Fruit fly (Drosophila melanogaster) whole organism, embryonic: ENCODE results near the gene CG8673.
A peak's percentile ranks its signal among the peaks of the same experiment; 100 is the strongest.

ENCODE experiments used
- Atf3 ChIP-seq: fragments of 200-800 bp; sonication (Bioruptor generic); optimal IDR thresholded peaks from 3 replicates; lab custom pipeline; 2016; ENCODE audit warnings: missing biosample characterization, missing genetic modification characterization
- CG10462 ChIP-seq: fragments of 200-800 bp; sonication (Bioruptor generic); optimal IDR thresholded peaks from 2 replicates; lab custom pipeline; 2016; ENCODE audit warnings: missing biosample characterization, missing genetic modification characterization
- CG11504 ChIP-seq: fragments of 200-800 bp; sonication (Bioruptor generic); optimal IDR thresholded peaks from 3 replicates; lab custom pipeline; 2019; ENCODE audit warnings: missing biosample characterization, mild to moderate bottlenecking, missing genetic modification characterization, moderate library complexity
- CG12104 ChIP-seq: fragments of 200-800 bp; sonication (Bioruptor generic); optimal IDR thresholded peaks from 3 replicates; lab custom pipeline; 2016; ENCODE audit warnings: missing biosample characterization, missing genetic modification characterization
- CG12769 ChIP-seq: fragments of 200-800 bp; sonication (Bioruptor generic); optimal IDR thresholded peaks from 2 replicates; lab custom pipeline; 2019; ENCODE audit warnings: missing biosample characterization, mild to moderate bottlenecking, missing genetic modification characterization, moderate library complexity
- CG15601 ChIP-seq: fragments of 200-800 bp; sonication (Bioruptor generic); optimal IDR thresholded peaks from 3 replicates; lab custom pipeline; 2019; ENCODE audit warnings: missing biosample characterization, mild to moderate bottlenecking, missing genetic modification characterization, moderate library complexity
- CG31224 ChIP-seq: fragments of 200-800 bp; sonication (Bioruptor generic); IDR thresholded peaks from 2 replicates; pipeline ENCODE4 v1.3.6; 2022; ENCODE audit warnings: missing biosample characterization, missing genetic modification characterization
- CG32767 ChIP-seq: fragments of 200-800 bp; sonication (Bioruptor generic); IDR thresholded peaks from 2 replicates; pipeline ENCODE4 v1.3.6; 2022; ENCODE audit warnings: missing biosample characterization, missing genetic modification characterization
- CG5953 ChIP-seq: fragments of 200-800 bp; sonication (Bioruptor generic); IDR thresholded peaks from 2 replicates; pipeline ENCODE4 v1.3.6; 2022; ENCODE audit warnings: missing biosample characterization, missing genetic modification characterization
- CG6813 ChIP-seq: fragments of 200-800 bp; sonication (Bioruptor generic); optimal IDR thresholded peaks from 2 replicates; lab custom pipeline; 2017; ENCODE audit warnings: missing biosample characterization, missing genetic modification characterization, mild to moderate bottlenecking, moderate library complexity, missing genetic modification reagents
- CG7372 ChIP-seq: fragments of 200-800 bp; sonication (Bioruptor generic); IDR thresholded peaks from 2 replicates; pipeline ENCODE4 v1.3.6; 2022; ENCODE audit warnings: missing biosample characterization, missing genetic modification characterization
- CG7928 ChIP-seq: fragments of 200-800 bp; sonication (Bioruptor generic); optimal IDR thresholded peaks from 2 replicates; lab custom pipeline; 2017; ENCODE audit warnings: missing biosample characterization, mild to moderate bottlenecking, missing genetic modification characterization
- CG8089 ChIP-seq: fragments of 200-800 bp; sonication (Bioruptor generic); optimal IDR thresholded peaks from 3 replicates; lab custom pipeline; 2016; ENCODE audit warnings: missing biosample characterization, missing genetic modification characterization
- CG8478 ChIP-seq: fragments of >200 bp; optimal IDR thresholded peaks from 2 replicates; lab custom pipeline; 2018
- CG9215 ChIP-seq: fragments of 200-800 bp; sonication (Bioruptor generic); IDR thresholded peaks from 2 replicates; pipeline ENCODE4 v1.3.6; 2022; ENCODE audit warnings: missing biosample characterization, missing genetic modification characterization
- CG9932 ChIP-seq: fragments of 200-800 bp; sonication (Bioruptor generic); IDR thresholded peaks from 2 replicates; pipeline ENCODE4 v1.3.6; 2022; ENCODE audit warnings: missing biosample characterization, missing genetic modification characterization
- CkIIα-i1 ChIP-seq: fragments of 200-800 bp; sonication (Bioruptor generic); IDR thresholded peaks from 2 replicates; pipeline ENCODE4 v1.3.6; 2022; ENCODE audit warnings: missing biosample characterization, missing genetic modification characterization
- E2f1 ChIP-seq: fragments of 200-800 bp; sonication (Bioruptor generic); IDR thresholded peaks from 2 replicates; pipeline ENCODE4 v1.3.6; 2022; ENCODE audit warnings: missing biosample characterization, missing genetic modification characterization
- E2f2 ChIP-seq: fragments of 200-800 bp; sonication (Bioruptor generic); IDR thresholded peaks from 2 replicates; pipeline ENCODE4 v1.3.6; 2022; ENCODE audit warnings: missing biosample characterization, missing genetic modification characterization
- Gsc ChIP-seq: fragments of 200-800 bp; sonication (Bioruptor generic); IDR thresholded peaks from 2 replicates; pipeline ENCODE4 v1.3.6; 2022; ENCODE audit warnings: missing biosample characterization, missing genetic modification characterization
- HHEX ChIP-seq: fragments of 200-800 bp; sonication (Bioruptor generic); optimal IDR thresholded peaks from 3 replicates; lab custom pipeline; 2017; ENCODE audit warnings: missing biosample characterization, mild to moderate bottlenecking, missing genetic modification characterization, missing genetic modification reagents
- Hr39 ChIP-seq: fragments of >200 bp; optimal IDR thresholded peaks from 2 replicates; lab custom pipeline; 2017
- Kr ChIP-seq: fragments of 200-800 bp; sonication (Bioruptor generic); optimal IDR thresholded peaks from 2 replicates; lab custom pipeline; 2017; ENCODE audit warnings: missing biosample characterization, mild to moderate bottlenecking, missing genetic modification characterization
- Med ChIP-seq: fragments of 200-800 bp; sonication (Bioruptor generic); peaks from one replicate; lab custom pipeline; 2016; ENCODE audit warnings: missing biosample characterization, missing genetic modification characterization, mild to moderate bottlenecking, inconsistent platforms, moderate library complexity
- Poxn ChIP-seq: fragments of 200-800 bp; sonication (Bioruptor generic); IDR thresholded peaks from 2 replicates; pipeline ENCODE4 v1.3.6; 2022; ENCODE audit warnings: missing biosample characterization, missing genetic modification characterization
- Side ChIP-seq: fragments of 200-800 bp; sonication (Bioruptor generic); optimal IDR thresholded peaks from 2 replicates; lab custom pipeline; 2016; ENCODE audit warnings: missing biosample characterization, missing genetic modification characterization
- Sox100B ChIP-seq: fragments of 200-800 bp; sonication (Bioruptor generic); optimal IDR thresholded peaks from 3 replicates; lab custom pipeline; 2018; ENCODE audit warnings: missing biosample characterization, mild to moderate bottlenecking, missing genetic modification characterization
- Sry-β ChIP-seq: fragments of 200-800 bp; sonication (Bioruptor generic); optimal IDR thresholded peaks from 2 replicates; lab custom pipeline; 2018; ENCODE audit warnings: missing biosample characterization, mild to moderate bottlenecking, missing genetic modification characterization, moderate library complexity
- Trl ChIP-seq, 3 experiments: fragments of >200 bp in 2 of 3; fragments of 200-800 bp in 1 of 3; sonication (Bioruptor generic) in 1 of 3; optimal IDR thresholded peaks; 2 replicates in 1 of 3; 3 replicates in 2 of 3; lab custom pipeline; 2016 to 2017; ENCODE audit warnings: missing biosample characterization in 1 of 3, missing genetic modification characterization in 1 of 3
- abd-A ChIP-seq: fragments of 200-800 bp; sonication (Bioruptor generic); optimal IDR thresholded peaks from 3 replicates; lab custom pipeline; 2019; ENCODE audit warnings: missing biosample characterization, mild to moderate bottlenecking, missing genetic modification characterization, moderate library complexity
- dati ChIP-seq: fragments of 200-800 bp; sonication (Bioruptor generic); IDR thresholded peaks from 2 replicates; pipeline ENCODE4 v1.3.6; 2022; ENCODE audit warnings: missing biosample characterization, missing genetic modification characterization
- en ChIP-seq: fragments of 200-800 bp; sonication (Bioruptor generic); optimal IDR thresholded peaks from 2 replicates; lab custom pipeline; 2016; ENCODE audit warnings: missing biosample characterization, missing genetic modification characterization
- esg ChIP-seq: fragments of 200-800 bp; sonication (Bioruptor generic); conservative IDR thresholded peaks from 2 replicates; pipeline ENCODE4 v1.3.6; 2022; ENCODE audit warnings: missing biosample characterization, missing genetic modification characterization
- fd3F ChIP-seq: fragments of 200-800 bp; sonication (Bioruptor generic); optimal IDR thresholded peaks from 2 replicates; lab custom pipeline; 2018; ENCODE audit warnings: missing biosample characterization, mild to moderate bottlenecking, missing genetic modification characterization, moderate library complexity
- fd64A ChIP-seq: fragments of 200-800 bp; sonication (Bioruptor generic); optimal IDR thresholded peaks from 3 replicates; lab custom pipeline; 2018; ENCODE audit warnings: missing biosample characterization, mild to moderate bottlenecking, missing genetic modification characterization
- grau ChIP-seq: fragments of 200-800 bp; optimal IDR thresholded peaks from 3 replicates; lab custom pipeline; 2019; ENCODE audit warnings: missing biosample characterization, mild to moderate bottlenecking, missing genetic modification characterization, moderate library complexity
- h ChIP-seq: fragments of >200 bp; optimal IDR thresholded peaks from 2 replicates; lab custom pipeline; 2017
- knrl ChIP-seq: fragments of 200-800 bp; sonication (Bioruptor generic); IDR thresholded peaks from 3 replicates; pipeline ENCODE4 v1.3.6; 2022; ENCODE audit warnings: missing biosample characterization, missing genetic modification characterization; ENCODE audit not compliant: partially characterized antibody
- oc ChIP-seq: fragments of 200-800 bp; sonication (Bioruptor generic); optimal IDR thresholded peaks from 2 replicates; lab custom pipeline; 2018; ENCODE audit warnings: missing biosample characterization, mild to moderate bottlenecking, missing genetic modification characterization, moderate library complexity
- pnt ChIP-seq: fragments of 200-800 bp; sonication (Bioruptor generic); optimal IDR thresholded peaks from 3 replicates; lab custom pipeline; 2016; ENCODE audit warnings: missing biosample characterization, missing genetic modification characterization
- schlank ChIP-seq: fragments of 200-800 bp; sonication (Bioruptor generic); optimal IDR thresholded peaks from 2 replicates; lab custom pipeline; 2018; ENCODE audit warnings: missing biosample characterization, mild to moderate bottlenecking, missing genetic modification characterization
- sisA ChIP-seq: fragments of 200-800 bp; sonication (Bioruptor generic); IDR thresholded peaks from 2 replicates; pipeline ENCODE4 v1.3.6; 2022; ENCODE audit warnings: missing biosample characterization, missing genetic modification characterization
- tap ChIP-seq: fragments of 200-800 bp; optimal IDR thresholded peaks from 3 replicates; lab custom pipeline; 2019; ENCODE audit warnings: missing biosample characterization, mild to moderate bottlenecking, missing genetic modification characterization, moderate library complexity
- yki ChIP-seq: fragments of >200 bp; optimal IDR thresholded peaks from 3 replicates; lab custom pipeline; 2018

Gene CG8673

DNA sequence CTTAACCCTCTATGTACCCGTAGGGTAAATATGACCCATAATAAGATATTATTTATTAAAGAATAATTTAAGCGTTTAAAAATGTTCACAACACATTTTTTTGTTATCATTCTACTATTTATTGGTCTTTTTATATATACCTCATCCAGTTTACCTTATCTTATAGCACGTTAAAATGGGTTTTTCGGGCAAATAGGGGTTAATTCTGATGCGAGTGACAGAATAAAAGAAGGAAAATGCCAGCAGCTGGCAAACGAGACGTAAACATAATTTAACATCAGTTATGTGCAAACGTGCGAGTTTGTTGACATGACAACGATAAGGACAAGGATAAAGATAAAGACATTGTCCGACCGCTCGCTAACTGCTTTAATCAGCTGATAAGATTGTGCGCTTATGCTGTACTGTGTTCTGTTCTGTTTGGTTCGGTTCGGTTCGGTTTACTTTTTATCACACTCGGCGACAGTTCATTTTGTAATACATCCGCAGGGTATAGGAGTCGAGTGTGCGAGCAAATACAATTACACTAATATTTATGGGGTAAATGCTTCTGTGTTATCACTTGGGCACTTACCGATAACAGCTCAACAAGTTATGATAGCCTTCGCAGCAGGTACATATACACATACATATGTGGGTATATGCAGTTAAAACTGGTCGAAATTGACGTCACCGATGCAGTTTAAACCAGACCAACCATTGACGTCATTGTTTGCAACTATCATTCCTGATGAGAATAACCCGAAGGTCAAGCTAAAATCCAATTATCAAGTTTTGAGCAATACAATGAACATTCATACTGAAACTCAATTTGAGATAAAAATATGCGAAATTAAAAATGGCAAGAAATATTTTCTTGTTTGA is 23.4 kb upstream of the CG8673 start (continued):
- TF ChIP-seq fd3F (GFP tag; lab: Kevin White, UChicago) (peak; percentile 8), en (no peak), CG31224 (GFP tag; lab: Robert Waterston, UW) (no peak), CG5953 (no peak), fd64A (GFP tag; lab: Kevin White, UChicago) (peak; percentile 40), CG6813 (GFP tag; lab: Kevin White, UChicago) (peak; percentile 44), HHEX (GFP tag; lab: Kevin White, UChicago) (peak; percentile 1), schlank (tag; lab: Kevin White, UChicago) (peak; percentile 5), grau (tag; lab: Kevin White, UChicago) (peak; percentile 41), CG11504 (tag; lab: Kevin White, UChicago) (no peak), CG12769 (no peak), CG7928 (GFP tag; lab: Kevin White, UChicago) (no peak), Kr (GFP tag; lab: Kevin White, UChicago) (peak; percentile 34), oc (tag; lab: Kevin White, UChicago) (no peak)

- TF ChIP-seq Poxn (GFP tag; lab: Robert Waterston, UW) (no peak), CG32767 (GFP tag; lab: Robert Waterston, UW) (no peak), CG12104 (GFP tag; lab: Kevin White, UChicago) (no peak), CG9215 (GFP tag; lab: Robert Waterston, UW) (no peak), knrl (GFP tag; lab: Robert Waterston, UW) (no peak), abd-A (no peak), Sox100B (GFP tag; lab: Kevin White, UChicago) (no peak), yki (lab: Kevin White, UChicago) (no peak), E2f1 (GFP tag; lab: Robert Waterston, UW) (no peak), h (no peak), CG10462 (GFP tag; lab: Kevin White, UChicago) (no peak), CG7372 (GFP tag; lab: Robert Waterston, UW) (no peak), esg (GFP tag; lab: Robert Waterston, UW) (no peak), pnt (GFP tag; lab: Kevin White, UChicago) (no peak), CG8089 (no peak), CG15601 (tag; lab: Kevin White, UChicago) (no peak), Med (GFP tag; lab: Kevin White, UChicago) (peak; percentile 76), CkIIα-i1 (0 out of 2 replicates have a peak, but pooled peaks have one; percentile 21), Gsc (no peak), CG8478 (lab: Kevin White, UChicago) (peak; percentile 85), dati (GFP tag; lab: Robert Waterston, UW) (no peak), tap (tag; lab: Kevin White, UChicago) (no peak), sisA (GFP tag; lab: Robert Waterston, UW) (no peak), Side (GFP tag; lab: Kevin White, UChicago) (no peak), Trl (optimal IDR thresholded peaks at IDR 0.05; lab: Kevin White, UChicago) (peak; percentile 21 to 44), Trl (GFP tag; optimal IDR thresholded peaks at IDR 0.05; lab: Kevin White, UChicago) (no peak), E2f2 (GFP tag; lab: Robert Waterston, UW) (no peak), Sry-β (no peak), CG9932 (GFP tag; lab: Robert Waterston, UW) (no peak), Atf3 (no peak), Hr39 (peak; percentile 100)
- TF ChIP-seq, all 482 proteins: peak for 5
These were observed 21.1 kb upstream of the CG8673 start for dm6 chr2L:8103073-8103472.
